Fruit fly (Drosophila melanogaster) ovary, adult (tissue): ENCODE data around the gene aph-1.

Source experiments
- CG17801 ChIP-seq: fragments of 200-800 bp; optimal IDR thresholded peaks from 2 replicates; lab custom pipeline; 2019; ENCODE audit warnings: missing biosample characterization, mild to moderate bottlenecking, missing genetic modification characterization, moderate library complexity; ENCODE audit not compliant: partially characterized antibody

aph-1 gene

dm6 chr2L:2806190-2806763 is 40.2 kb downstream of the aph-1 start:
- no peak for TF ChIP-seq CG17801 (GFP tag; lab: Kevin White, UChicago)

DNA sequence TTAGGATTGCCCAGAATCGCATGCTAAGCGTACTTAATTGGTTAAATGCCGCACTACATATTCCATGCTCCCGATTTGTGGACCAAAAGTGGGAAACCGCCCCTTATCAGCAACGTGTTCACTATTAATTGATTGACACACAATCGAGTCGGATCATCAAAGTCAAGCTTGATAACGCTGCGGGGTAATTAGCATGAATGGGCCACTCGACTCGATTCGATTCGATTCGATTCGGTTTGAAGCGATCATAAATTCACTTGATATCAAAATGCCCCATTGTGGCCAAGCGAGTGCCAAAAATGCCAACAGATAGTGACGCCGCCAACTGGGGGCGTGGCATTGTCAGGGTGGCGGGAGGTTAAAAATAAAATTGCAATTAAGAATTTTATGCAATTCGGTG is 41.6 kb downstream of the aph-1 start:
- TF ChIP-seq CG17801 (GFP tag; lab: Kevin White, UChicago) = no peak

dm6 chr2L:2808038-2808699 is 42.1 kb downstream of the aph-1 start:
- no peak for TF ChIP-seq CG17801 (GFP tag; lab: Kevin White, UChicago)

dm6 chr2L:2810831-2811230 is 44.8 kb downstream of the aph-1 start:
- TF ChIP-seq CG17801 (GFP tag; lab: Kevin White, UChicago) = no peak

DNA sequence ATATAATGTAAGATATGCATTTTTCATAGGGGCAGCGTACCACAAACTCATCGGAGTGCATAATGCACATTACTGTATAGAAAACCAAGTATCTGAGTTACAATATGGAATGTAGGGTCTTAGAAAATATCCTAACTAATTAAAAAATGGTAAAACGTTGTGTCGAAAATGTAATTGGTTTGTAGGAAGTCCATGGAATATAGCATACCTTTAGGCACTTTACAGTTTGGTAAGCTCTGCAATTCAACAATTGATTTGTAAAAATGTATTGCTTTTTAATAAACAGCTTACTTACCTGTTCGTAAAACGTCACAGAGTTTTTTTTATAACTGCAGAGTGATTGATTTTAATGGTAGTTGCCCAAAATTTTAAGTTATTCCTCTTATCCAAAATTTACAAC is 46.1 kb downstream of the aph-1 start, which contains the start of gene CG2964:
Gene CG2964, plus strand, starts transcription at position 301 of the 400 bp plus-strand sequence.
- TF ChIP-seq CG17801 (GFP tag; lab: Kevin White, UChicago) = no peak

- no peak for TF ChIP-seq CG17801 (GFP tag; lab: Kevin White, UChicago)
Measured at dm6 chr2L:2815673-2816072, 49.6 kb downstream of the aph-1 start, which contains the start of gene G6P. G6P (minus strand) TSS chr2L:2815760.
